Worm (Caenorhabditis elegans): Measurements from ENCODE around the gene thn-6.
A peak's percentile ranks its signal among the peaks of the same experiment; 100 is the strongest.

thn-6 gene

ce11 chrIV:5204573-5204972, 24.1 kb upstream of the thn-6 start, which contains the start of gene tni-4:
Gene tni-4, plus strand, starts transcription at chrIV:5204591.
- TF ChIP-seq lin-29 (GFP tag; IDR thresholded peaks at IDR 0.05) (no peak), unc-62 (GFP tag; optimal IDR thresholded peaks at IDR 0.05 in 1 of 2) (peak in 1 of 2 experiments; percentile 92), unc-62 (tag; optimal IDR thresholded peaks at IDR 0.05) (no peak), ceh-62 (tag; optimal IDR thresholded peaks at IDR 0.05) (no peak), Y105C5A.15 (GFP tag; IDR thresholded peaks at IDR 0.05) (no peak)

- no peak for TF ChIP-seq nhr-111 (GFP tag; optimal IDR thresholded peaks at IDR 0.05)
- 0 out of 2 replicates have a peak, but pooled peaks have one; percentile 20 for TF ChIP-seq snpc-1.2 (GFP tag; IDR thresholded peaks at IDR 0.05)
- TF ChIP-seq dve-1 (tag; optimal IDR thresholded peaks at IDR 0.05; ENCODE audit: insufficient read depth) = no peak
Measured at ce11 chrIV:5206716-5207115, 22.0 kb upstream of the thn-6 start.

- TF ChIP-seq attf-4 (tag; optimal IDR thresholded peaks at IDR 0.05) (no peak), spr-3 (GFP tag; optimal IDR thresholded peaks at IDR 0.05) (no peak), ama-1 (optimal IDR thresholded peaks at IDR 0.05) (peak; percentile 16), ztf-7 (tag; optimal IDR thresholded peaks at IDR 0.05) (no peak), lim-7 (GFP tag; IDR thresholded peaks at IDR 0.05) (no peak), daf-16 (GFP tag; optimal IDR thresholded peaks at IDR 0.05) (peak in 1 of 2 experiments; percentile 33), daf-16 (tag; optimal IDR thresholded peaks at IDR 0.05) (peak; percentile 75), F26F4.8 (GFP tag; conservative IDR thresholded peaks at IDR 0.05) (no peak), arid-1 (GFP tag; conservative IDR thresholded peaks at IDR 0.05) (0 out of 2 replicates have a peak, but pooled peaks have one; percentile 19), F49E8.2 (tag; optimal IDR thresholded peaks at IDR 0.05; ENCODE audit: borderline replicate concordance) (no peak), hlh-30 (tag; optimal IDR thresholded peaks at IDR 0.05; ENCODE audit: insufficient read depth) (peak; percentile 66), F10B5.3 (tag; optimal IDR thresholded peaks at IDR 0.05) (no peak), aha-1 (tag) (no peak), nhr-25 (tag; optimal IDR thresholded peaks at IDR 0.05; ENCODE audit: borderline replicate concordance, insufficient read depth) (peak; percentile 27), R02D3.7 (tag; optimal IDR thresholded peaks at IDR 0.05) (peak; percentile 94), mes-2 (tag; optimal IDR thresholded peaks at IDR 0.05; ENCODE audit: poor library complexity, severe bottlenecking) (peak; percentile 86), zip-2 (tag; optimal IDR thresholded peaks at IDR 0.05) (no peak), sdz-12 (GFP tag; optimal IDR thresholded peaks at IDR 0.05) (no peak), snpc-4 (tag; optimal IDR thresholded peaks at IDR 0.05) (no peak), lin-13 (GFP tag; optimal IDR thresholded peaks at IDR 0.05) (peak; percentile 84), unc-39 (tag; optimal IDR thresholded peaks at IDR 0.05) (no peak), set-16 (GFP tag; IDR thresholded peaks at IDR 0.05) (no peak), ceh-82 (tag; optimal IDR thresholded peaks at IDR 0.05) (no peak), nhr-102 (tag; optimal IDR thresholded peaks at IDR 0.05) (peak; percentile 5), lsy-2 (tag; optimal IDR thresholded peaks at IDR 0.05) (peak; percentile 25 to 81), snpc-1.2 (GFP tag; IDR thresholded peaks at IDR 0.05) (peak; percentile 89), nhr-42 (GFP tag; IDR thresholded peaks at IDR 0.05) (no peak), ceh-62 (tag; optimal IDR thresholded peaks at IDR 0.05) (no peak), mep-1 (tag; optimal IDR thresholded peaks at IDR 0.05) (peak; percentile 76), T26A8.4 (GFP tag; IDR thresholded peaks at IDR 0.05) (peak; percentile 61; the same call in 1 of the 2 replicates), mdl-1 (tag; optimal IDR thresholded peaks at IDR 0.05) (peak in 1 of 2 experiments; percentile 49), ctbp-1 (GFP tag; IDR thresholded peaks at IDR 0.05) (no peak), lin-38 (GFP tag; IDR thresholded peaks at IDR 0.05) (peak; percentile 95), hmg-1.1 (GFP tag; IDR thresholded peaks at IDR 0.05) (peak; percentile 66; the same call in 1 of the 2 replicates), mxl-3 (GFP tag; optimal IDR thresholded peaks at IDR 0.05) (peak; percentile 77), pha-4 (GFP tag; IDR thresholded peaks at IDR 0.05) (peak; percentile 27; the same call in 1 of the 2 replicates), pha-4 (tag; optimal IDR thresholded peaks at IDR 0.05) (peak; percentile 7), pqm-1 (tag; optimal IDR thresholded peaks at IDR 0.05) (peak; percentile 5), duxl-1 (tag; optimal IDR thresholded peaks at IDR 0.05; ENCODE audit: poor library complexity) (peak; percentile 46), rbr-2 (tag; optimal IDR thresholded peaks at IDR 0.05) (peak; percentile 69), madf-9 (GFP tag; conservative IDR thresholded peaks at IDR 0.05) (no peak), lin-15B (tag; optimal IDR thresholded peaks at IDR 0.05) (peak; percentile 84)
Measured at ce11 chrIV:5209390-5209789, 19.3 kb upstream of the thn-6 start, which contains the start of the genes Y59E9AL.36 and nbet-1. Gene Y59E9AL.36, minus strand, starts transcription at chrIV:5209481. Gene nbet-1, plus strand, starts transcription at chrIV:5209501.
